Fruit fly (Drosophila melanogaster) whole organism, prepupa: ENCODE measurements around the gene CG32767.
A peak's percentile ranks its signal among the peaks of the same experiment; 100 is the strongest.

Experiments used
- Blimp-1 ChIP-seq: fragments of 200-800 bp; sonication (Bioruptor generic); optimal IDR thresholded peaks from 3 replicates; lab custom pipeline; 2017; ENCODE audit warnings: missing biosample characterization, missing genetic modification characterization, mild to moderate bottlenecking, moderate library complexity, missing genetic modification reagents
- CG10631 ChIP-seq: fragments of 200-800 bp; sonication (Bioruptor generic); optimal IDR thresholded peaks from 2 replicates; lab custom pipeline; 2016; ENCODE audit warnings: missing biosample characterization, missing genetic modification characterization
- CG10669 ChIP-seq: fragments of 200-800 bp; sonication (Bioruptor generic); optimal IDR thresholded peaks from 3 replicates; lab custom pipeline; 2018; ENCODE audit warnings: missing biosample characterization, mild to moderate bottlenecking, missing genetic modification characterization, moderate library complexity
- CG11762 ChIP-seq: fragments of 200-800 bp; sonication (Bioruptor generic); optimal IDR thresholded peaks from 3 replicates; lab custom pipeline; 2016; ENCODE audit warnings: missing biosample characterization, missing genetic modification characterization; ENCODE audit not compliant: insufficient read depth
- CG11902 ChIP-seq: fragments of 200-800 bp; sonication (Bioruptor generic); optimal IDR thresholded peaks from 3 replicates; lab custom pipeline; 2016; ENCODE audit warnings: missing biosample characterization, missing genetic modification characterization
- CG1621 ChIP-seq: fragments of 200-800 bp; sonication (Bioruptor generic); optimal IDR thresholded peaks from 3 replicates; lab custom pipeline; 2018; ENCODE audit warnings: missing biosample characterization, mild to moderate bottlenecking, missing genetic modification characterization
- CG31627 ChIP-seq: fragments of 200-800 bp; sonication (Bioruptor generic); optimal IDR thresholded peaks from 3 replicates; lab custom pipeline; 2016; ENCODE audit warnings: missing biosample characterization, missing genetic modification characterization
- CG32006 ChIP-seq: fragments of 200-800 bp; sonication (Bioruptor generic); optimal IDR thresholded peaks from 3 replicates; lab custom pipeline; 2017; ENCODE audit warnings: missing biosample characterization, mild to moderate bottlenecking, missing genetic modification characterization
- CG34406 ChIP-seq: fragments of 200-800 bp; sonication (Bioruptor generic); optimal IDR thresholded peaks from 3 replicates; lab custom pipeline; 2016; ENCODE audit warnings: missing biosample characterization, missing genetic modification characterization
- CG6163 ChIP-seq: fragments of 200-800 bp; sonication (Bioruptor generic); IDR thresholded peaks from 3 replicates; pipeline ENCODE4 v1.3.6; 2022; ENCODE audit warnings: missing biosample characterization, missing genetic modification characterization
- CG6276 ChIP-seq: fragments of 200-800 bp; sonication (Bioruptor generic); optimal IDR thresholded peaks from 2 replicates; lab custom pipeline; 2017; ENCODE audit warnings: missing biosample characterization, mild to moderate bottlenecking, missing genetic modification characterization
- CG6792 ChIP-seq: fragments of 200-800 bp; sonication (Bioruptor generic); optimal IDR thresholded peaks from 3 replicates; lab custom pipeline; 2016; ENCODE audit warnings: missing biosample characterization, missing genetic modification characterization
- CG6808 ChIP-seq: fragments of 200-800 bp; sonication (Bioruptor generic); optimal IDR thresholded peaks from 3 replicates; lab custom pipeline; 2017; ENCODE audit warnings: missing biosample characterization, missing genetic modification characterization, mild to moderate bottlenecking, moderate library complexity, missing genetic modification reagents
- CG7368 ChIP-seq: fragments of 200-800 bp; sonication (Bioruptor generic); optimal IDR thresholded peaks from 3 replicates; lab custom pipeline; 2016; ENCODE audit warnings: missing biosample characterization, missing genetic modification characterization
- CG8119 ChIP-seq: fragments of 200-800 bp; sonication (Bioruptor generic); IDR thresholded peaks from 3 replicates; pipeline ENCODE4 v1.3.6; 2022; ENCODE audit warnings: missing biosample characterization, missing genetic modification characterization
- CG8319 ChIP-seq: fragments of 200-800 bp; sonication (Bioruptor generic); optimal IDR thresholded peaks from 3 replicates; lab custom pipeline; 2016; ENCODE audit warnings: missing biosample characterization, missing genetic modification characterization
- CG8632 ChIP-seq: fragments of 200-800 bp; sonication (Bioruptor generic); optimal IDR thresholded peaks from 3 replicates; lab custom pipeline; 2016; ENCODE audit warnings: missing biosample characterization, missing genetic modification characterization
- Eip75B ChIP-seq: fragments of 200-800 bp; sonication (Bioruptor generic); optimal IDR thresholded peaks from 3 replicates; lab custom pipeline; 2016; ENCODE audit warnings: missing biosample characterization, missing genetic modification characterization
- Eip78C ChIP-seq: fragments of 200-800 bp; sonication (Bioruptor generic); peaks from one replicate; lab custom pipeline; 2016; ENCODE audit warnings: missing biosample characterization, missing genetic modification characterization
- Ets21C ChIP-seq: fragments of 200-800 bp; sonication (Bioruptor generic); optimal IDR thresholded peaks from 3 replicates; lab custom pipeline; 2016; ENCODE audit warnings: missing biosample characterization, missing genetic modification characterization
- Ets96B ChIP-seq: fragments of 200-800 bp; optimal IDR thresholded peaks from 2 replicates; lab custom pipeline; 2019; ENCODE audit warnings: missing biosample characterization, mild to moderate bottlenecking, missing genetic modification characterization, moderate library complexity
- Gug ChIP-seq: fragments of 200-800 bp; sonication (Bioruptor generic); IDR thresholded peaks from 2 replicates; pipeline ENCODE4 v1.3.6; 2022; ENCODE audit warnings: missing biosample characterization, missing genetic modification characterization
- Hr38 ChIP-seq: sonication (Bioruptor generic); optimal IDR thresholded peaks from 2 replicates; lab custom pipeline; 2016; ENCODE audit warnings: missing biosample characterization, missing genetic modification characterization
- Hr39 ChIP-seq: fragments of 200-800 bp; sonication (Bioruptor generic); optimal IDR thresholded peaks from 2 replicates; lab custom pipeline; 2016; ENCODE audit warnings: missing biosample characterization, missing genetic modification characterization
- Hr4 ChIP-seq: fragments of 200-800 bp; sonication (Bioruptor generic); optimal IDR thresholded peaks from 3 replicates; lab custom pipeline; 2016; ENCODE audit warnings: missing biosample characterization, missing genetic modification characterization
- Lpt ChIP-seq: fragments of 200-800 bp; sonication (Bioruptor generic); optimal IDR thresholded peaks from 3 replicates; lab custom pipeline; 2016; ENCODE audit warnings: missing biosample characterization, missing genetic modification characterization
- Met ChIP-seq: fragments of 200-800 bp; sonication (Bioruptor generic); optimal IDR thresholded peaks from 3 replicates; lab custom pipeline; 2016; ENCODE audit warnings: missing biosample characterization, missing genetic modification characterization
- OdsH ChIP-seq: fragments of 200-800 bp; sonication (Bioruptor generic); optimal IDR thresholded peaks from 3 replicates; lab custom pipeline; 2016; ENCODE audit warnings: missing biosample characterization, missing genetic modification characterization
- Smox ChIP-seq: fragments of 200-800 bp; sonication (Bioruptor generic); optimal IDR thresholded peaks from 3 replicates; lab custom pipeline; 2016; ENCODE audit warnings: missing biosample characterization, missing genetic modification characterization
- Sox15 ChIP-seq: fragments of 200-800 bp; sonication (Bioruptor generic); optimal IDR thresholded peaks from 3 replicates; lab custom pipeline; 2016; ENCODE audit warnings: missing biosample characterization, missing genetic modification characterization
- achi ChIP-seq: fragments of 200-800 bp; sonication (Bioruptor generic); optimal IDR thresholded peaks from 3 replicates; lab custom pipeline; 2016; ENCODE audit warnings: missing biosample characterization, missing genetic modification characterization
- acj6 ChIP-seq: fragments of 200-800 bp; sonication (Bioruptor generic); optimal IDR thresholded peaks from 3 replicates; lab custom pipeline; 2016; ENCODE audit warnings: missing biosample characterization, missing genetic modification characterization
- cyc ChIP-seq: fragments of 200-800 bp; sonication (Bioruptor generic); optimal IDR thresholded peaks from 3 replicates; lab custom pipeline; 2016; ENCODE audit warnings: missing biosample characterization, missing genetic modification characterization
- dac ChIP-seq: fragments of 200-800 bp; sonication (Bioruptor generic); optimal IDR thresholded peaks from 2 replicates; lab custom pipeline; 2017; ENCODE audit warnings: missing biosample characterization, mild to moderate bottlenecking, missing genetic modification characterization
- dsx ChIP-seq: fragments of 200-800 bp; optimal IDR thresholded peaks from 3 replicates; lab custom pipeline; 2019; ENCODE audit warnings: missing biosample characterization, mild to moderate bottlenecking, missing genetic modification characterization, moderate library complexity; ENCODE audit not compliant: poor library complexity, severe bottlenecking
- eg ChIP-seq: fragments of 200-800 bp; sonication (Bioruptor generic); IDR thresholded peaks from 3 replicates; pipeline ENCODE4 v1.3.6; 2022; ENCODE audit warnings: missing biosample characterization, missing genetic modification characterization
- esn ChIP-seq: fragments of 200-800 bp; sonication (Bioruptor generic); optimal IDR thresholded peaks from 2 replicates; lab custom pipeline; 2016; ENCODE audit warnings: missing biosample characterization, mild to moderate bottlenecking, missing genetic modification characterization, moderate library complexity
- fd59A ChIP-seq: fragments of 200-800 bp; sonication (Bioruptor generic); optimal IDR thresholded peaks from 2 replicates; lab custom pipeline; 2017; ENCODE audit warnings: missing biosample characterization, mild to moderate bottlenecking, missing genetic modification characterization, missing genetic modification reagents
- fd85E ChIP-seq: fragments of 200-800 bp; sonication (Bioruptor generic); optimal IDR thresholded peaks from 3 replicates; lab custom pipeline; 2016; ENCODE audit warnings: missing biosample characterization, missing genetic modification characterization
- lz ChIP-seq: fragments of 200-800 bp; sonication (Bioruptor generic); optimal IDR thresholded peaks from 3 replicates; lab custom pipeline; 2016; ENCODE audit warnings: missing biosample characterization, missing genetic modification characterization
- net ChIP-seq: fragments of 200-800 bp; sonication (Bioruptor generic); optimal IDR thresholded peaks from 3 replicates; lab custom pipeline; 2016; ENCODE audit warnings: missing biosample characterization, missing genetic modification characterization
- pdm3 ChIP-seq: fragments of 200-800 bp; sonication (Bioruptor generic); optimal IDR thresholded peaks from 3 replicates; lab custom pipeline; 2016; ENCODE audit warnings: missing biosample characterization, missing genetic modification characterization
- salr ChIP-seq, 2 experiments: fragments of 200-800 bp; sonication (Bioruptor generic); optimal IDR thresholded peaks; 3 replicates each; lab custom pipeline; 2016 to 2018; ENCODE audit warnings: missing biosample characterization in 2 of 2, missing genetic modification characterization in 2 of 2, mild to moderate bottlenecking in 1 of 2
- spab ChIP-seq: fragments of 200-800 bp; sonication (Bioruptor generic); optimal IDR thresholded peaks from 2 replicates; lab custom pipeline; 2017; ENCODE audit warnings: missing biosample characterization, mild to moderate bottlenecking, missing genetic modification characterization, missing genetic modification reagents
- ss ChIP-seq, 2 experiments: fragments of 200-800 bp; sonication (Bioruptor generic); optimal IDR thresholded peaks; 2 replicates in 1 of 2; 3 replicates in 1 of 2; lab custom pipeline; 2017 to 2018; ENCODE audit warnings: mild to moderate bottlenecking in 2 of 2, missing biosample characterization in 2 of 2, missing genetic modification characterization in 2 of 2, moderate library complexity in 1 of 2
- svp ChIP-seq: fragments of 200-800 bp; sonication (Bioruptor generic); peaks from one replicate; lab custom pipeline; 2016; ENCODE audit warnings: missing biosample characterization, missing genetic modification characterization
- topi ChIP-seq: fragments of 200-800 bp; sonication (Bioruptor generic); optimal IDR thresholded peaks from 3 replicates; lab custom pipeline; 2016; ENCODE audit warnings: missing biosample characterization, missing genetic modification characterization
- vri ChIP-seq: fragments of 200-800 bp; sonication (Bioruptor generic); optimal IDR thresholded peaks from 3 replicates; lab custom pipeline; 2016; ENCODE audit warnings: missing biosample characterization, mild to moderate bottlenecking, missing genetic modification characterization

The CG32767 gene

dm6 chrX:5056076-5056475, 28.5 kb downstream of the CG32767 start:
- TF ChIP-seq Hr39 (GFP tag; lab: Kevin White, UChicago) (no peak), pdm3 (GFP tag; lab: Kevin White, UChicago) (peak; percentile 0), vri (GFP tag; lab: Kevin White, UChicago) (peak; percentile 7)

- no peak for TF ChIP-seq CG34406 (GFP tag; lab: Kevin White, UChicago)
- peak; percentile 23 for TF ChIP-seq Eip78C (GFP tag; lab: Kevin White, UChicago)
- TF ChIP-seq, all 60 proteins: peak for 1
Measured at dm6 chrX:5055011-5055410, 29.6 kb downstream of the CG32767 start.

- TF ChIP-seq Ets96B (tag; lab: Kevin White, UChicago) (peak; percentile 69), CG6808 (peak; percentile 91), Blimp-1 (peak; percentile 18), OdsH (GFP tag; lab: Kevin White, UChicago) (peak; percentile 12), cyc (GFP tag; lab: Kevin White, UChicago) (no peak), Hr4 (no peak), Eip78C (GFP tag; lab: Kevin White, UChicago) (peak; percentile 35), net (GFP tag; lab: Kevin White, UChicago) (peak; percentile 44), Met (GFP tag; lab: Kevin White, UChicago) (peak; percentile 17), achi (peak; percentile 44), esn (GFP tag; lab: Kevin White, UChicago) (peak; percentile 18), Hr39 (GFP tag; lab: Kevin White, UChicago) (no peak), CG8119 (GFP tag; lab: Robert Waterston, UW) (peak; percentile 50; the same call in 2 of the 3 replicates), CG1621 (tag; lab: Kevin White, UChicago) (peak; percentile 80), salr (GFP tag; optimal IDR thresholded peaks at IDR 0.05; lab: Kevin White, UChicago) (peak; percentile 24 to 40), CG8319 (GFP tag; lab: Kevin White, UChicago) (no peak), CG6163 (GFP tag; lab: Robert Waterston, UW) (peak; percentile 89; the same call in 2 of the 3 replicates), vri (GFP tag; lab: Kevin White, UChicago) (peak; percentile 65), Ets21C (GFP tag; lab: Kevin White, UChicago) (no peak), CG6276 (GFP tag; lab: Kevin White, UChicago) (peak; percentile 28), dsx (GFP tag; lab: Kevin White, UChicago) (peak; percentile 20), Eip75B (peak; percentile 59), Sox15 (GFP tag; lab: Kevin White, UChicago) (no peak), CG8632 (GFP tag; lab: Kevin White, UChicago) (peak; percentile 34), CG6792 (GFP tag; lab: Kevin White, UChicago) (no peak), Lpt (GFP tag; lab: Kevin White, UChicago) (peak; percentile 70), CG11762 (GFP tag; lab: Kevin White, UChicago) (no peak), fd85E (GFP tag; lab: Kevin White, UChicago) (no peak), CG31627 (GFP tag; lab: Kevin White, UChicago) (no peak), CG11902 (no peak), ss (GFP tag; optimal IDR thresholded peaks at IDR 0.05; lab: Kevin White, UChicago) (peak; percentile 78 to 90), acj6 (peak; percentile 6), spab (GFP tag; lab: Kevin White, UChicago) (peak; percentile 78), CG10669 (GFP tag; lab: Kevin White, UChicago) (peak; percentile 68), CG7368 (GFP tag; lab: Kevin White, UChicago) (peak; percentile 9), svp (no peak), dac (GFP tag; lab: Kevin White, UChicago) (no peak), CG10631 (GFP tag; lab: Kevin White, UChicago) (no peak), CG32006 (GFP tag; lab: Kevin White, UChicago) (peak; percentile 3), Hr38 (GFP tag; lab: Kevin White, UChicago) (no peak), topi (GFP tag; lab: Kevin White, UChicago) (peak; percentile 34), Smox (GFP tag; lab: Kevin White, UChicago) (peak; percentile 36), Gug (GFP tag; lab: Robert Waterston, UW) (no peak), eg (peak; percentile 60; the same call in 2 of the 3 replicates), lz (no peak), fd59A (peak; percentile 28)
Measured at dm6 chrX:5052994-5053393, 31.6 kb downstream of the CG32767 start.
